Worm (Caenorhabditis elegans): Measurements from ENCODE around the gene F20H11.1.

Gene F20H11.1

ce11 chrIII:6606022-6606467, 14.1 kb upstream of the F20H11.1 start (continued):
- no peak for TF ChIP-seq Y5F2A.4 (GFP tag; optimal IDR thresholded peaks at IDR 0.05)
- peak; percentile 7 for TF ChIP-seq lin-13 (GFP tag; optimal IDR thresholded peaks at IDR 0.05)
- peak; percentile 62 for TF ChIP-seq dpl-1 (GFP tag; optimal IDR thresholded peaks at IDR 0.05)
- no peak for TF ChIP-seq F26F4.8 (GFP tag; conservative IDR thresholded peaks at IDR 0.05)

- TF ChIP-seq egl-43 (GFP tag; IDR thresholded peaks at IDR 0.05), result no peak
- 0 out of 2 replicates have a peak, but pooled peaks have one; percentile 13 for TF ChIP-seq ZK337.2 (GFP tag; IDR thresholded peaks at IDR 0.05)
Measured at ce11 chrIII:6605442-6605992, 13.5 kb upstream of the F20H11.1 start.

- TF ChIP-seq lin-38 (GFP tag; IDR thresholded peaks at IDR 0.05) (no peak), mes-2 (tag; optimal IDR thresholded peaks at IDR 0.05; ENCODE audit: poor library complexity, severe bottlenecking) (peak; percentile 58), hlh-11 (tag; optimal IDR thresholded peaks at IDR 0.05) (peak; percentile 53), D1046.2 (GFP tag; IDR thresholded peaks at IDR 0.05) (no peak), lir-3 (tag; optimal IDR thresholded peaks at IDR 0.05) (no peak), nhr-28 (tag; optimal IDR thresholded peaks at IDR 0.05) (peak; percentile 46), T20F7.1 (GFP tag; optimal IDR thresholded peaks at IDR 0.05) (no peak), spr-1 (tag; optimal IDR thresholded peaks at IDR 0.05) (no peak), hif-1 (tag; optimal IDR thresholded peaks at IDR 0.05) (peak in 1 of 2 experiments; percentile 2), vab-7 (GFP tag; IDR thresholded peaks at IDR 0.05) (no peak), nhr-42 (GFP tag; IDR thresholded peaks at IDR 0.05) (no peak), zip-2 (tag; optimal IDR thresholded peaks at IDR 0.05) (no peak), pqm-1 (tag; optimal IDR thresholded peaks at IDR 0.05) (peak; percentile 39), dmd-8 (GFP tag; IDR thresholded peaks at IDR 0.05) (0 out of 2 replicates have a peak, but pooled peaks have one; percentile 11), pha-4 (GFP tag; IDR thresholded peaks at IDR 0.05) (no peak), pha-4 (tag; optimal IDR thresholded peaks at IDR 0.05) (no peak), F10B5.3 (tag; optimal IDR thresholded peaks at IDR 0.05) (no peak), lsy-2 (tag; optimal IDR thresholded peaks at IDR 0.05) (peak in 1 of 2 experiments; percentile 19), fkh-10 (GFP tag; optimal IDR thresholded peaks at IDR 0.05) (no peak), F44E2.7 (GFP tag; IDR thresholded peaks at IDR 0.05) (no peak), ceh-44 (GFP tag; IDR thresholded peaks at IDR 0.05) (no peak), ceh-32 (tag; optimal IDR thresholded peaks at IDR 0.05; ENCODE audit: poor library complexity) (no peak), attf-4 (tag; optimal IDR thresholded peaks at IDR 0.05) (no peak), Y105C5A.15 (GFP tag; IDR thresholded peaks at IDR 0.05) (no peak), daf-16 (GFP tag; optimal IDR thresholded peaks at IDR 0.05) (no peak), daf-16 (tag; optimal IDR thresholded peaks at IDR 0.05) (peak; percentile 5), nhr-111 (GFP tag; optimal IDR thresholded peaks at IDR 0.05) (no peak), lim-7 (GFP tag; IDR thresholded peaks at IDR 0.05) (no peak), dve-1 (tag; optimal IDR thresholded peaks at IDR 0.05; ENCODE audit: insufficient read depth) (peak; percentile 43), dpl-1 (GFP tag; optimal IDR thresholded peaks at IDR 0.05) (peak; percentile 20), zip-11 (GFP tag; IDR thresholded peaks at IDR 0.05) (no peak), mep-1 (tag; optimal IDR thresholded peaks at IDR 0.05) (peak; percentile 14), egl-43 (GFP tag; IDR thresholded peaks at IDR 0.05) (no peak), dmd-9 (GFP tag; IDR thresholded peaks at IDR 0.05) (no peak), Y48G9A.11 (GFP tag; IDR thresholded peaks at IDR 0.05) (no peak)
Measured at ce11 chrIII:6604317-6604716, 12.3 kb upstream of the F20H11.1 start.
